Worm (Caenorhabditis elegans): ENCODE measurements around the gene srab-16.
"Not testable (repeated sequence)": the region's sequence is repeated elsewhere in the genome, so short reads cannot be mapped to it uniquely, and the experiment has no call there.

Gene srab-16

DNA sequence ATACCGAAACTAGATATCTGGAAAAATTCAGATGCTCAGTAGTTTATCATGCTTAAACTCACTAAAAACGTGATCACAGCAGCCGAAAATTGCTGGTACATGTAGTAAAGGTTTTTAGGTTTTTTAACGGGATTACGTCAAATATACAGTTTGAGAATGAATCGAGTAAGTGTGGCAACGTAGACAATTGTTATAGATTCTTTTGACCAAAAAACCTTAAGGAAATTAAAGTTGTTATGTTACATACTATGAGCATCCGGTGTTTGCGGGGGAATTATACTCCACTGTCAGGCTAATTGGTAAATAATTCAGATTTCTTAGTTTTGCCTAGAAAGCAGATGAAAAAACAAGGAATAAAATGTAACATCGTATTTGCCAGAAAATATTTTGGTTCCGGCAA is 38.1 kb downstream of the srab-16 start, which contains the start of gene srx-32:
TSS of gene srx-32 (minus strand) at position 101 of the 400 bp plus-strand sequence.
- not testable (repeated sequence) for TF ChIP-seq ceh-14, hlh-6, ttx-3 (tag; optimal IDR thresholded peaks at IDR 0.05)

DNA sequence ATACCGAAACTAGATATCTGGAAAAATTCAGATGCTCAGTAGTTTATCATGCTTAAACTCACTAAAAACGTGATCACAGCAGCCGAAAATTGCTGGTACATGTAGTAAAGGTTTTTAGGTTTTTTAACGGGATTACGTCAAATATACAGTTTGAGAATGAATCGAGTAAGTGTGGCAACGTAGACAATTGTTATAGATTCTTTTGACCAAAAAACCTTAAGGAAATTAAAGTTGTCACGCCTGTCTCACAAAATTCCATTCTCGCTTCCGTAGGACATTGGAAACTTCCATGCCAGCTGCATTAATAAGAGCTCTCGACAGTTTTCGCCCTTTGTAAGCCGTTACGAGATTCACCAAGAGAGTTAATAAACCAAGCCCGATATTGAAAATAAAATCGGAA is 40.4 kb downstream of the srab-16 start, which contains the start of gene srx-31:
TSS of gene srx-31 (minus strand) at position 101 of the 400 bp plus-strand sequence.
- not testable (repeated sequence) for TF ChIP-seq ahr-1 (tag; optimal IDR thresholded peaks at IDR 0.05); pag-3 (tag; optimal IDR thresholded peaks at IDR 0.05; ENCODE audit: borderline replicate concordance); K09A11.1 (tag; optimal IDR thresholded peaks at IDR 0.05; ENCODE audit: insufficient read depth)

DNA sequence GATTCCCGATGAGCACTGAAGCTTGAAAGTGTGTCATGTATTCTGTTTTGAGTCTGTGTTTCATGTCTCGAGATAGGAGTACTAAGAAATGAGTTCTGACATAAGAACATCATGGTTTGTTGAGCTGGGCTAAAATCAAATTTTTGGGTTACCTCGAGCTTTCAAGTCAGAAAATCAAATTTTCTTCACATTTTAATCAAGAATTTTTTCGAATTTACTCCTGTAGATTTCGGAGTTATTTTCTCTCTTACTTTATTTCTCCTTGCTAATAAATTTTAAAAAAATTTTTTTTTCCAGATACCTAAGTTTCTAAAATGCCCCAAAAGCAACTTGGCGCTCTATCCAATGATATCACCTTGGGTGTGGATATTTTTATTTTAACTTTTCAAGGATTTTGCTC is 43.6 kb downstream of the srab-16 start, which contains the start of gene F41H8.2:
TSS of gene F41H8.2 (plus strand) at position 301 of the 400 bp plus-strand sequence.
- TF ChIP-seq odd-2 (tag; optimal IDR thresholded peaks at IDR 0.05) = no peak
- no peak for TF ChIP-seq pat-9 (tag; optimal IDR thresholded peaks at IDR 0.05)

DNA sequence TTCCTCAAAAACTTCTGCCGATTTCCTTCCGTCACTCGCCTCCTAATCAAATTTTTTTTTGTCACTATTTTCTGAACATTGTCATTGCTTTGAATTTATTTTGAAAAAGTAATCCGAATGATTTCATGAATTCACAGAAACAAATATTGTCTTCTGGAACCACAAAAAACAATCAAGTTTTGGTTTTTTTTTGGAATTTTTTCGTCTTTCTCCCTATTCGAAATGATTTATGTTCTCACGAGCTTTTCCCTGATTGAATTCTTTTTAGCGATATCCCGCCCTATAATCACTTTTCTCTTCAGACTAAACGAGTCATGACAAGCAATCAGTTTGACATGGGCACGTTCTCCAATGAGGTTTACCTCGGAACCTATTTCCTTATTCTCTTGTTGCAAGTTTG is 50.8 kb downstream of the srab-16 start, which contains the start of gene F41H8.1:
TSS of gene F41H8.1 (plus strand) at position 301 of the 400 bp plus-strand sequence.
- TF ChIP-seq gmeb-2 (tag; optimal IDR thresholded peaks at IDR 0.05) = no peak
- TF ChIP-seq ceh-18 (tag; optimal IDR thresholded peaks at IDR 0.05) = no peak
- no peak for TF ChIP-seq ceh-30 (tag; optimal IDR thresholded peaks at IDR 0.05)

Measured in whole organism, late embryonic.